Fruit fly (Drosophila melanogaster) whole organism, wandering third instar larva: ENCODE results near the gene REG.

Experiments
- CG9705 ChIP-seq: fragments of 200-800 bp; sonication (Bioruptor generic); optimal IDR thresholded peaks from 2 replicates; lab custom pipeline; 2018; ENCODE audit warnings: missing biosample characterization, mild to moderate bottlenecking, missing genetic modification characterization
- Dfd ChIP-seq: fragments of >200 bp; optimal IDR thresholded peaks from 2 replicates; lab custom pipeline; 2017; ENCODE audit warnings: missing biosample characterization, missing genetic modification characterization
- HLH106 ChIP-seq: fragments of 200-800 bp; optimal IDR thresholded peaks from 3 replicates; lab custom pipeline; 2019; ENCODE audit warnings: missing biosample characterization, mild to moderate bottlenecking, missing genetic modification characterization, moderate library complexity
- Hr83 ChIP-seq: fragments of 200-300 bp; sonication (Bioruptor generic); optimal IDR thresholded peaks from 2 replicates; lab custom pipeline; 2016; ENCODE audit warnings: missing biosample characterization, mild to moderate bottlenecking, missing genetic modification characterization, moderate library complexity; ENCODE audit not compliant: poor library complexity, severe bottlenecking
- N ChIP-seq: fragments of >200 bp; optimal IDR thresholded peaks from 2 replicates; lab custom pipeline; 2018; ENCODE audit warnings: missing biosample characterization, missing external identifiers, missing genetic modification characterization
- h ChIP-seq: fragments of 200-800 bp; sonication (Bioruptor generic); optimal IDR thresholded peaks from 3 replicates; lab custom pipeline; 2016; ENCODE audit warnings: missing biosample characterization, mild to moderate bottlenecking, missing genetic modification characterization
- psq ChIP-seq: fragments of 200-800 bp; sonication (Bioruptor generic); optimal IDR thresholded peaks from 3 replicates; lab custom pipeline; 2017; ENCODE audit warnings: missing biosample characterization, mild to moderate bottlenecking, missing genetic modification characterization, moderate library complexity
- rgr ChIP-seq: fragments of 200-800 bp; sonication (Bioruptor generic); optimal IDR thresholded peaks from 3 replicates; lab custom pipeline; 2016; ENCODE audit warnings: missing biosample characterization, mild to moderate bottlenecking, missing genetic modification characterization
- sage ChIP-seq: fragments of 200-800 bp; sonication (Bioruptor generic); optimal IDR thresholded peaks from 2 replicates; lab custom pipeline; 2016; ENCODE audit warnings: missing biosample characterization, mild to moderate bottlenecking, missing genetic modification characterization

dm6 chrX:13224846-13225245 lies 12.7 kb downstream of the REG start:
- TF ChIP-seq HLH106 (tag; lab: Kevin White, UChicago) (no peak), sage (no peak), Hr83 (GFP tag; lab: Kevin White, UChicago) (no peak), psq (GFP tag; lab: Kevin White, UChicago) (no peak), Dfd (GFP tag; lab: Kevin White, UChicago) (no peak), CG9705 (GFP tag; lab: Kevin White, UChicago) (no peak), h (GFP tag; lab: Kevin White, UChicago) (no peak), rgr (GFP tag; lab: Kevin White, UChicago) (no peak), N (GFP tag; lab: Kevin White, UChicago) (no peak)
